Fruit fly (Drosophila melanogaster) whole organism, wandering third instar larva: ENCODE data around the gene CG11811.

ENCODE experiments used
- Abd-B ChIP-seq: fragments of >200 bp; optimal IDR thresholded peaks from 2 replicates; lab custom pipeline; 2017; ENCODE audit warnings: missing biosample characterization, missing genetic modification characterization
- CG32264 ChIP-seq: fragments of 200-800 bp; sonication (Bioruptor generic); optimal IDR thresholded peaks from 2 replicates; lab custom pipeline; 2016; ENCODE audit warnings: missing biosample characterization, missing genetic modification characterization
- CG9705 ChIP-seq: fragments of 200-800 bp; sonication (Bioruptor generic); optimal IDR thresholded peaks from 2 replicates; lab custom pipeline; 2018; ENCODE audit warnings: missing biosample characterization, mild to moderate bottlenecking, missing genetic modification characterization
- CrebA ChIP-seq: fragments of 200-800 bp; sonication (Bioruptor generic); optimal IDR thresholded peaks from 2 replicates; lab custom pipeline; 2016; ENCODE audit warnings: missing biosample characterization, mild to moderate bottlenecking, missing genetic modification characterization, borderline replicate concordance
- Dfd ChIP-seq: fragments of >200 bp; optimal IDR thresholded peaks from 2 replicates; lab custom pipeline; 2017; ENCODE audit warnings: missing biosample characterization, missing genetic modification characterization
- Dif ChIP-seq: fragments of 200-275, 200-300 bp; sonication (Bioruptor generic); optimal IDR thresholded peaks from 2 replicates; lab custom pipeline; 2018; ENCODE audit warnings: missing biosample characterization, missing genetic modification characterization; ENCODE audit not compliant: partially characterized antibody
- GATAd ChIP-seq: sonication (Bioruptor generic); optimal IDR thresholded peaks from 2 replicates; lab custom pipeline; 2016; ENCODE audit warnings: missing biosample characterization, missing genetic modification characterization
- HLH106 ChIP-seq: fragments of 200-800 bp; optimal IDR thresholded peaks from 3 replicates; lab custom pipeline; 2019; ENCODE audit warnings: missing biosample characterization, mild to moderate bottlenecking, missing genetic modification characterization, moderate library complexity
- Hnf4 ChIP-seq: fragments of 200-800 bp; sonication (Bioruptor generic); optimal IDR thresholded peaks from 2 replicates; lab custom pipeline; 2016; ENCODE audit warnings: missing biosample characterization, mild to moderate bottlenecking, missing genetic modification characterization
- Hr78 ChIP-seq: fragments of >200 bp; optimal IDR thresholded peaks from 2 replicates; lab custom pipeline; 2017; ENCODE audit warnings: missing biosample characterization, missing genetic modification characterization
- Hr83 ChIP-seq: fragments of 200-300 bp; sonication (Bioruptor generic); optimal IDR thresholded peaks from 2 replicates; lab custom pipeline; 2016; ENCODE audit warnings: missing biosample characterization, mild to moderate bottlenecking, missing genetic modification characterization, moderate library complexity; ENCODE audit not compliant: poor library complexity, severe bottlenecking
- Jra ChIP-seq: sonication (Bioruptor generic); optimal IDR thresholded peaks from 2 replicates; lab custom pipeline; 2016; ENCODE audit warnings: missing biosample characterization, missing genetic modification characterization
- Mio ChIP-seq: sonication (Bioruptor generic); optimal IDR thresholded peaks from 2 replicates; lab custom pipeline; 2016; ENCODE audit warnings: missing biosample characterization, missing genetic modification characterization
- Myc ChIP-seq: fragments of >200 bp; optimal IDR thresholded peaks from 2 replicates; lab custom pipeline; 2017
- N ChIP-seq: fragments of >200 bp; optimal IDR thresholded peaks from 2 replicates; lab custom pipeline; 2018; ENCODE audit warnings: missing biosample characterization, missing external identifiers, missing genetic modification characterization
- Rel ChIP-seq, 2 experiments: fragments of 200-800 bp; sonication (Bioruptor generic) in 1 of 2; optimal IDR thresholded peaks; 2 replicates in 1 of 2; 3 replicates in 1 of 2; lab custom pipeline; 2016 to 2019; ENCODE audit warnings: mild to moderate bottlenecking in 2 of 2, missing biosample characterization in 2 of 2, missing genetic modification characterization in 2 of 2, moderate library complexity in 1 of 2
- Sp1 ChIP-seq: fragments of 200-800 bp; sonication (Bioruptor generic); optimal IDR thresholded peaks from 3 replicates; lab custom pipeline; 2019; ENCODE audit warnings: missing biosample characterization, mild to moderate bottlenecking, missing genetic modification characterization, moderate library complexity
- Vsx2 ChIP-seq: fragments of 200-300, 225-300 bp; sonication (Bioruptor generic); optimal IDR thresholded peaks from 2 replicates; lab custom pipeline; 2018; ENCODE audit warnings: missing biosample characterization, missing genetic modification characterization; ENCODE audit not compliant: partially characterized antibody
- br ChIP-seq: fragments of 200-800 bp; sonication (Bioruptor generic); optimal IDR thresholded peaks from 2 replicates; lab custom pipeline; 2016; ENCODE audit warnings: missing biosample characterization, missing genetic modification characterization
- brk ChIP-seq: fragments of 200-800 bp; sonication (Bioruptor generic); optimal IDR thresholded peaks from 2 replicates; lab custom pipeline; 2016; ENCODE audit warnings: missing biosample characterization, mild to moderate bottlenecking, missing genetic modification characterization
- dl ChIP-seq, 2 experiments: fragments of 175-275, 200-275 bp in 1 of 2; fragments of 200-275 bp in 1 of 2; sonication (Bioruptor generic); optimal IDR thresholded peaks; lab custom pipeline; 2018; ENCODE audit warnings: mild to moderate bottlenecking in 2 of 2, missing biosample characterization in 2 of 2, missing genetic modification characterization in 2 of 2, moderate library complexity in 2 of 2; ENCODE audit not compliant: partially characterized antibody in 2 of 2, insufficient read depth in 1 of 2
- dmrt93B ChIP-seq: fragments of 200-800 bp; sonication (Bioruptor generic); optimal IDR thresholded peaks from 2 replicates; lab custom pipeline; 2018; ENCODE audit warnings: missing biosample characterization, mild to moderate bottlenecking, missing genetic modification characterization
- dsf ChIP-seq: sonication (Bioruptor generic); optimal IDR thresholded peaks from 2 replicates; lab custom pipeline; 2016; ENCODE audit warnings: missing biosample characterization, missing genetic modification characterization, borderline replicate concordance
- ey ChIP-seq: fragments of 200-800 bp; sonication (Bioruptor generic); optimal IDR thresholded peaks from 2 replicates; lab custom pipeline; 2016; ENCODE audit warnings: missing biosample characterization, missing genetic modification characterization
- foxo ChIP-seq, 2 experiments: fragments of 200-800 bp; sonication (Bioruptor generic); optimal IDR thresholded peaks; 2 replicates in 1 of 2; 3 replicates in 1 of 2; lab custom pipeline; 2016 to 2017; ENCODE audit warnings: missing biosample characterization in 2 of 2, missing genetic modification characterization in 2 of 2
- fru ChIP-seq: fragments of 200-800 bp; sonication (Bioruptor generic); optimal IDR thresholded peaks from 3 replicates; lab custom pipeline; 2016; ENCODE audit warnings: missing biosample characterization, mild to moderate bottlenecking, missing genetic modification characterization
- h ChIP-seq: fragments of 200-800 bp; sonication (Bioruptor generic); optimal IDR thresholded peaks from 3 replicates; lab custom pipeline; 2016; ENCODE audit warnings: missing biosample characterization, mild to moderate bottlenecking, missing genetic modification characterization
- jim ChIP-seq: fragments of 175-275, 200-325 bp; sonication (Bioruptor generic); optimal IDR thresholded peaks from 2 replicates; lab custom pipeline; 2016; ENCODE audit warnings: missing biosample characterization, mild to moderate bottlenecking, missing genetic modification characterization
- lola ChIP-seq: fragments of >200 bp; optimal IDR thresholded peaks from 2 replicates; lab custom pipeline; 2017; ENCODE audit warnings: missing biosample characterization, missing genetic modification characterization
- pan ChIP-seq: fragments of >200 bp; optimal IDR thresholded peaks from 2 replicates; lab custom pipeline; 2017
- psq ChIP-seq: fragments of 200-800 bp; sonication (Bioruptor generic); optimal IDR thresholded peaks from 3 replicates; lab custom pipeline; 2017; ENCODE audit warnings: missing biosample characterization, mild to moderate bottlenecking, missing genetic modification characterization, moderate library complexity
- rgr ChIP-seq: fragments of 200-800 bp; sonication (Bioruptor generic); optimal IDR thresholded peaks from 3 replicates; lab custom pipeline; 2016; ENCODE audit warnings: missing biosample characterization, mild to moderate bottlenecking, missing genetic modification characterization
- tai ChIP-seq: sonication (Bioruptor generic); optimal IDR thresholded peaks from 2 replicates; lab custom pipeline; 2016; ENCODE audit warnings: missing biosample characterization, missing genetic modification characterization
- usp ChIP-seq: fragments of >200 bp; optimal IDR thresholded peaks from 2 replicates; lab custom pipeline; 2017; ENCODE audit warnings: missing biosample characterization, missing genetic modification characterization
- woc ChIP-seq: sonication (Bioruptor generic); optimal IDR thresholded peaks from 2 replicates; lab custom pipeline; 2016; ENCODE audit warnings: missing biosample characterization, mild to moderate bottlenecking, missing genetic modification characterization

CG11811 gene

dm6 chr3L:10696635-10697412 lies 6.0 kb downstream of the CG11811 start, which contains the start of gene NijA (continued):
- no peak for TF ChIP-seq CrebA (GFP tag; lab: Kevin White, UChicago)
- TF ChIP-seq fru (GFP tag; lab: Kevin White, UChicago), result peak; percentile 52
- TF ChIP-seq lola (GFP tag; lab: Kevin White, UChicago), result no peak
- TF ChIP-seq foxo (GFP tag; optimal IDR thresholded peaks at IDR 0.05; lab: Kevin White, UChicago), result peak in 1 of 2 experiments; percentile 69
- TF ChIP-seq Dfd, result no peak
- peak; percentile 85 for TF ChIP-seq Sp1 (GFP tag; lab: Kevin White, UChicago)
- no peak for TF ChIP-seq Hr78 (GFP tag; lab: Kevin White, UChicago)
- TF ChIP-seq tai (GFP tag; lab: Kevin White, UChicago), result no peak
- no peak for TF ChIP-seq usp
- TF ChIP-seq br (GFP tag; lab: Kevin White, UChicago), result no peak
- TF ChIP-seq Dif (GFP tag; lab: Kevin White, UChicago), result peak; percentile 35

- TF ChIP-seq Mio (no peak), brk (peak; percentile 46), br (GFP tag; lab: Kevin White, UChicago) (no peak), ey (GFP tag; lab: Kevin White, UChicago) (peak; percentile 3), rgr (peak; percentile 7), Rel (GFP tag; optimal IDR thresholded peaks at IDR 0.05; lab: Kevin White, UChicago) (no peak), Rel (tag; optimal IDR thresholded peaks at IDR 0.05; lab: Kevin White, UChicago) (peak; percentile 56)
Observed at dm6 chr3L:10697413-10698118, 6.7 kb downstream of the CG11811 start.

dm6 chr3L:10698182-10698581 lies 7.4 kb downstream of the CG11811 start:
- TF ChIP-seq tai (GFP tag; lab: Kevin White, UChicago), result peak; percentile 8
- no peak for TF ChIP-seq rgr
- TF ChIP-seq CG32264 (GFP tag; lab: Kevin White, UChicago), result no peak
- TF ChIP-seq h (GFP tag; lab: Kevin White, UChicago), result no peak
- TF ChIP-seq dsf (GFP tag; lab: Kevin White, UChicago), result no peak
- TF ChIP-seq CG9705, result no peak
- TF ChIP-seq br (GFP tag; lab: Kevin White, UChicago), result no peak
- no peak for TF ChIP-seq psq (GFP tag; lab: Kevin White, UChicago)
- no peak for TF ChIP-seq Jra (GFP tag; lab: Kevin White, UChicago)
- TF ChIP-seq N (GFP tag; lab: Kevin White, UChicago), result no peak
- no peak for TF ChIP-seq Sp1 (GFP tag; lab: Kevin White, UChicago)
- TF ChIP-seq fru (GFP tag; lab: Kevin White, UChicago), result no peak
- no peak for TF ChIP-seq usp
- TF ChIP-seq Hnf4, result no peak
- no peak for TF ChIP-seq Vsx2 (GFP tag; lab: Kevin White, UChicago)
- TF ChIP-seq HLH106 (tag; lab: Kevin White, UChicago), result peak; percentile 29
- no peak for TF ChIP-seq foxo (GFP tag; optimal IDR thresholded peaks at IDR 0.05; lab: Kevin White, UChicago)
- TF ChIP-seq Abd-B, result no peak
- TF ChIP-seq Myc, result peak; percentile 67
- TF ChIP-seq GATAd, result no peak
- peak; percentile 15 for TF ChIP-seq dmrt93B (GFP tag; lab: Kevin White, UChicago)

- TF ChIP-seq jim (no peak), pan (lab: Kevin White, UChicago) (no peak), Dif (GFP tag; lab: Kevin White, UChicago) (no peak), Hr78 (GFP tag; lab: Kevin White, UChicago) (no peak), CG32264 (GFP tag; lab: Kevin White, UChicago) (no peak), usp (no peak), dsf (GFP tag; lab: Kevin White, UChicago) (no peak), Myc (no peak), lola (GFP tag; lab: Kevin White, UChicago) (no peak), woc (GFP tag; lab: Kevin White, UChicago) (no peak), GATAd (no peak), Hr83 (GFP tag; lab: Kevin White, UChicago) (no peak), rgr (no peak), dl (GFP tag; optimal IDR thresholded peaks at IDR 0.05; lab: Kevin White, UChicago; ENCODE audit: insufficient read depth in 1 of 2, partially characterized antibody in 2 of 2) (no peak)
Observed at dm6 chr3L:10702216-10702615, 11.4 kb downstream of the CG11811 start.
